Worm (Caenorhabditis elegans): Measurements from ENCODE around the gene F11E6.9.

- TF ChIP-seq ztf-4 (tag; optimal IDR thresholded peaks at IDR 0.05), result no peak
- TF ChIP-seq pqm-1 (tag; optimal IDR thresholded peaks at IDR 0.05), result no peak
- TF ChIP-seq nhr-11 (tag; optimal IDR thresholded peaks at IDR 0.05), result no peak
- no peak for TF ChIP-seq mdl-1 (tag; optimal IDR thresholded peaks at IDR 0.05)
- TF ChIP-seq nhr-77 (tag; optimal IDR thresholded peaks at IDR 0.05), result no peak
- TF ChIP-seq ceh-9 (tag; optimal IDR thresholded peaks at IDR 0.05), result no peak
These were observed 38.1 kb downstream of the F11E6.9 start, which contains the start of gene C06A12.8 for ce11 chrIV:17437038-17437437.

Measured in whole organism, L3 larva.